Worm (Caenorhabditis elegans): ENCODE measurements around the gene dlg-1.

The dlg-1 gene

DNA sequence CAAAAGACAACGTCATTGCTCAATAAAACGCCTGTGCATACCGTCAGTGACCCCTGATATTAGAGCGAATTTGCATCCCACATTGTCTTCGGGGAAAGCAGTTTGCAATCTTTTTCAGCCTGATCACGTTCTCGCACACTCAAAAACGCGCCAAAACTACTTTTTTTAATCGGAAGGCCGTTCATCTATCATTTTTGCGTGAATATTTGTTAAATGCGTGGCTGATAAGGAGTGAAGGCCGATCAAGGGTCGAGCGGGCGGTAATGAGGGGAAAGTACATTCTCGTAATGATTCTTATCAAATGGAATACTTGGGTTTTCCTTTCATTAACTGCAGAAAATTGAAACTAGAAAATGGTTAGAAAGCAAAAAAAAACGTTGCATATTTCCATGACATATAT is 44.8 kb downstream of the dlg-1 start:
- TF ChIP-seq lsy-2 (tag; optimal IDR thresholded peaks at IDR 0.05): no peak
- no peak for TF ChIP-seq mab-5 (tag; optimal IDR thresholded peaks at IDR 0.05)
- TF ChIP-seq elt-1 (tag; optimal IDR thresholded peaks at IDR 0.05; ENCODE audit: borderline replicate concordance, insufficient read depth): no peak
- TF ChIP-seq pha-4 (tag; optimal IDR thresholded peaks at IDR 0.05): no peak
- no peak for TF ChIP-seq ham-2 (GFP tag; optimal IDR thresholded peaks at IDR 0.05)
- TF ChIP-seq unc-62 (GFP tag; optimal IDR thresholded peaks at IDR 0.05): no peak
- TF ChIP-seq hlh-1 (tag; optimal IDR thresholded peaks at IDR 0.05): no peak

Measured in whole organism, mixed stage, embryonic.